Fruit fly (Drosophila melanogaster): Measurements from ENCODE around the gene CG7276.
A peak's percentile ranks its signal among the peaks of the same experiment; 100 is the strongest.

Gene CG7276

dm6 chr3L:15539903-15540409 lies 42.0 kb downstream of the CG7276 start:
- TF ChIP-seq Ets96B (tag; optimal IDR thresholded peaks at IDR 0.05) (no peak), CG6808 (GFP tag; optimal IDR thresholded peaks at IDR 0.05) (no peak), Hr4 (GFP tag; optimal IDR thresholded peaks at IDR 0.05) (no peak), CG1621 (tag; optimal IDR thresholded peaks at IDR 0.05) (no peak), acj6 (GFP tag; optimal IDR thresholded peaks at IDR 0.05) (no peak), fkh (GFP tag; optimal IDR thresholded peaks at IDR 0.05) (no peak), Eip93F (GFP tag; optimal IDR thresholded peaks at IDR 0.05) (no peak), CG11294 (GFP tag; IDR thresholded peaks at IDR 0.05) (no peak), ss (GFP tag; optimal IDR thresholded peaks at IDR 0.05) (no peak), lz (GFP tag; optimal IDR thresholded peaks at IDR 0.05) (no peak), CG11902 (GFP tag; optimal IDR thresholded peaks at IDR 0.05) (no peak), CG3032 (tag; optimal IDR thresholded peaks at IDR 0.05) (no peak), CG8119 (GFP tag; IDR thresholded peaks at IDR 0.05) (no peak), Sox14 (GFP tag; optimal IDR thresholded peaks at IDR 0.05) (no peak), Met (GFP tag; optimal IDR thresholded peaks at IDR 0.05) (no peak), fd59A (GFP tag; optimal IDR thresholded peaks at IDR 0.05) (no peak), OdsH (GFP tag; optimal IDR thresholded peaks at IDR 0.05) (no peak), Sox102F (GFP tag; optimal IDR thresholded peaks at IDR 0.05) (no peak), CG32006 (GFP tag; optimal IDR thresholded peaks at IDR 0.05) (no peak), CG6163 (GFP tag; IDR thresholded peaks at IDR 0.05) (no peak)

- TF ChIP-seq achi (GFP tag; optimal IDR thresholded peaks at IDR 0.05) (no peak), cyc (GFP tag; optimal IDR thresholded peaks at IDR 0.05) (no peak), topi (GFP tag; optimal IDR thresholded peaks at IDR 0.05) (no peak), CG6276 (GFP tag; optimal IDR thresholded peaks at IDR 0.05) (peak; percentile 42), CG8119 (GFP tag; IDR thresholded peaks at IDR 0.05) (peak; percentile 64; the same call in 2 of the 3 replicates), CG10669 (GFP tag; optimal IDR thresholded peaks at IDR 0.05) (no peak), CG32006 (GFP tag; optimal IDR thresholded peaks at IDR 0.05) (no peak), Hr38 (GFP tag; optimal IDR thresholded peaks at IDR 0.05) (no peak), salr (GFP tag; optimal IDR thresholded peaks at IDR 0.05) (no peak), acj6 (GFP tag; optimal IDR thresholded peaks at IDR 0.05) (no peak), eg (GFP tag; IDR thresholded peaks at IDR 0.05) (peak; percentile 41; the same call in 1 of the 3 replicates), svp (GFP tag) (no peak), Eip78C (GFP tag) (peak; percentile 63), OdsH (GFP tag; optimal IDR thresholded peaks at IDR 0.05) (no peak), dac (GFP tag; optimal IDR thresholded peaks at IDR 0.05) (no peak)
These were observed 42.7 kb downstream of the CG7276 start for dm6 chr3L:15540682-15541081.

dm6 chr3L:15541281-15541680 lies 43.3 kb downstream of the CG7276 start:
- TF ChIP-seq Eip75B (GFP tag; optimal IDR thresholded peaks at IDR 0.05): no peak
- no peak for TF ChIP-seq ss (GFP tag; optimal IDR thresholded peaks at IDR 0.05)
- TF ChIP-seq Eip93F (GFP tag; optimal IDR thresholded peaks at IDR 0.05): no peak
- TF ChIP-seq CG10669 (GFP tag; optimal IDR thresholded peaks at IDR 0.05): no peak
- no peak for TF ChIP-seq Lpt (GFP tag; optimal IDR thresholded peaks at IDR 0.05)
- no peak for TF ChIP-seq CG11762 (GFP tag; optimal IDR thresholded peaks at IDR 0.05; ENCODE audit: insufficient read depth)
- no peak for TF ChIP-seq OdsH (GFP tag; optimal IDR thresholded peaks at IDR 0.05)
- TF ChIP-seq spab (GFP tag; optimal IDR thresholded peaks at IDR 0.05): no peak
- no peak for TF ChIP-seq Sox15 (GFP tag; optimal IDR thresholded peaks at IDR 0.05)
- no peak for TF ChIP-seq CG11294 (GFP tag; IDR thresholded peaks at IDR 0.05)
- TF ChIP-seq CG6792 (GFP tag; optimal IDR thresholded peaks at IDR 0.05): no peak
- no peak for TF ChIP-seq CG31627 (GFP tag; optimal IDR thresholded peaks at IDR 0.05)
- no peak for TF ChIP-seq Ets21C (GFP tag; optimal IDR thresholded peaks at IDR 0.05)
- no peak for TF ChIP-seq Gug (GFP tag; IDR thresholded peaks at IDR 0.05)
- TF ChIP-seq lz (GFP tag; optimal IDR thresholded peaks at IDR 0.05): no peak
- no peak for TF ChIP-seq esn (GFP tag; optimal IDR thresholded peaks at IDR 0.05)
- no peak for TF ChIP-seq CG11902 (GFP tag; optimal IDR thresholded peaks at IDR 0.05)
- TF ChIP-seq CG16779 (tag; optimal IDR thresholded peaks at IDR 0.05): no peak
